Fruit fly (Drosophila melanogaster): ENCODE data around the gene CG31752.

- TF ChIP-seq Myc (optimal IDR thresholded peaks at IDR 0.05) (no peak), ttk (optimal IDR thresholded peaks at IDR 0.05) (no peak), insv (optimal IDR thresholded peaks at IDR 0.05) (no peak), h (optimal IDR thresholded peaks at IDR 0.05) (no peak), psq (optimal IDR thresholded peaks at IDR 0.05) (no peak)
Measured at dm6 chr2L:18846843-18847242, 5.7 kb upstream of the CG31752 start.

All from Kc167 (cell line).